Fruit fly (Drosophila melanogaster): ENCODE data around the gene Pomp.

DNA sequence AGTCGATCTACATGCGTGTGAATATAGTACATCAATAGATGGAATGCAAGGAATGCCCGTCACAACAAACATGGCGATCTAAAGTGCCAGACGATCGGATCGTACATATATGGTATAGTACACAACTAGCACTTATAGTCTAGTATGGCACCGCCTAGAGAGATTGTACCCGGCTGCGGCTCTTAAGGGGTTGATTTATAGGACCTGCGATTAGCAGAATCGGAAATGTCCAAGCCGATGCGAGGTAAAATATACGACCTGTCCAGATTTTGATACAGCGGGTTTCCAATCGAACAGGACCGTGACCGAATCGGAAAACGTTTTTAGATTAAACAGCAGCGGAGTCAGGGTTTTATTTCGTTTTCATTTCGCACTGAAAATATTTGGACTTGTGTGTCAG, 3.5 kb upstream of the Pomp start:
- TF ChIP-seq CTCF (optimal IDR thresholded peaks at IDR 0.05) = no peak
- no peak for TF ChIP-seq CG8478 (optimal IDR thresholded peaks at IDR 0.05)

Data from S2 (cell line).